Fruit fly (Drosophila melanogaster) whole organism, embryonic: ENCODE measurements around the gene GILT3.

ENCODE experiments used
- ATbp ChIP-seq: fragments of 200-800 bp; sonication (Bioruptor generic); optimal IDR thresholded peaks from 2 replicates; lab custom pipeline; 2017; ENCODE audit warnings: missing biosample characterization, mild to moderate bottlenecking, missing genetic modification characterization, missing genetic modification reagents
- Ada2b ChIP-seq: fragments of 200-800 bp; sonication (Bioruptor generic); IDR thresholded peaks from 2 replicates; pipeline ENCODE4 v1.3.6; 2022; ENCODE audit warnings: missing biosample characterization, missing genetic modification characterization
- Atf-2 ChIP-seq: fragments of 200-800 bp; sonication (Bioruptor generic); optimal IDR thresholded peaks from 2 replicates; lab custom pipeline; 2016; ENCODE audit warnings: missing biosample characterization, missing genetic modification characterization
- Atf3 ChIP-seq: fragments of 200-800 bp; sonication (Bioruptor generic); optimal IDR thresholded peaks from 3 replicates; lab custom pipeline; 2016; ENCODE audit warnings: missing biosample characterization, missing genetic modification characterization
- CG10654 ChIP-seq: fragments of 200-800 bp; sonication (Bioruptor generic); optimal IDR thresholded peaks from 2 replicates; lab custom pipeline; 2016; ENCODE audit warnings: missing biosample characterization, missing genetic modification characterization
- CG10979 ChIP-seq: fragments of 200-800 bp; sonication (Bioruptor generic); optimal IDR thresholded peaks from 2 replicates; lab custom pipeline; 2018; ENCODE audit warnings: missing biosample characterization, mild to moderate bottlenecking, missing genetic modification characterization, moderate library complexity
- CG11093 ChIP-seq: fragments of 200-800 bp; sonication (Bioruptor generic); IDR thresholded peaks from 3 replicates; pipeline ENCODE4 v1.3.6; 2022; ENCODE audit warnings: missing biosample characterization, missing genetic modification characterization
- CG11696 ChIP-seq: fragments of 200-800 bp; sonication (Bioruptor generic); IDR thresholded peaks from 2 replicates; pipeline ENCODE4 v1.3.6; 2022; ENCODE audit warnings: missing biosample characterization, missing genetic modification characterization
- CG12104 ChIP-seq: fragments of 200-800 bp; sonication (Bioruptor generic); optimal IDR thresholded peaks from 3 replicates; lab custom pipeline; 2016; ENCODE audit warnings: missing biosample characterization, missing genetic modification characterization
- CG12219 ChIP-seq: fragments of 200-800 bp; sonication (Bioruptor generic); optimal IDR thresholded peaks from 3 replicates; lab custom pipeline; 2018; ENCODE audit warnings: missing biosample characterization, mild to moderate bottlenecking, missing genetic modification characterization
- CG12769 ChIP-seq: fragments of 200-800 bp; sonication (Bioruptor generic); optimal IDR thresholded peaks from 2 replicates; lab custom pipeline; 2019; ENCODE audit warnings: missing biosample characterization, mild to moderate bottlenecking, missing genetic modification characterization, moderate library complexity
- CG1603 ChIP-seq: fragments of 200-800 bp; sonication (Bioruptor generic); optimal IDR thresholded peaks from 2 replicates; lab custom pipeline; 2019; ENCODE audit warnings: missing biosample characterization, mild to moderate bottlenecking, missing genetic modification characterization, moderate library complexity
- CG17359 ChIP-seq: fragments of 200-800 bp; sonication (Bioruptor generic); optimal IDR thresholded peaks from 3 replicates; lab custom pipeline; 2018; ENCODE audit warnings: missing biosample characterization, mild to moderate bottlenecking, missing genetic modification characterization, moderate library complexity
- CG17361 ChIP-seq: fragments of 200-800 bp; sonication (Bioruptor generic); IDR thresholded peaks from 3 replicates; pipeline ENCODE4 v1.3.6; 2022; ENCODE audit warnings: missing biosample characterization, missing genetic modification characterization
- CG18262 ChIP-seq: fragments of 200-800 bp; optimal IDR thresholded peaks from 3 replicates; lab custom pipeline; 2019; ENCODE audit warnings: missing biosample characterization, mild to moderate bottlenecking, missing genetic modification characterization, moderate library complexity
- CG18599 ChIP-seq: fragments of 200-800 bp; sonication (Bioruptor generic); optimal IDR thresholded peaks from 3 replicates; lab custom pipeline; 2017; ENCODE audit warnings: missing biosample characterization, missing genetic modification characterization, mild to moderate bottlenecking, moderate library complexity, missing genetic modification reagents
- CG31224 ChIP-seq: fragments of 200-800 bp; sonication (Bioruptor generic); IDR thresholded peaks from 2 replicates; pipeline ENCODE4 v1.3.6; 2022; ENCODE audit warnings: missing biosample characterization, missing genetic modification characterization
- CG3407 ChIP-seq: fragments of 200-800 bp; sonication (Bioruptor generic); optimal IDR thresholded peaks from 2 replicates; lab custom pipeline; 2018; ENCODE audit warnings: missing biosample characterization, mild to moderate bottlenecking, missing genetic modification characterization
- CG34422 ChIP-seq: fragments of 200-800 bp; sonication (Bioruptor generic); IDR thresholded peaks from 3 replicates; pipeline ENCODE4 v1.3.6; 2022; ENCODE audit warnings: missing biosample characterization, missing genetic modification characterization
- CG3838 ChIP-seq: fragments of 200-800 bp; sonication (Bioruptor generic); optimal IDR thresholded peaks from 3 replicates; lab custom pipeline; 2016; ENCODE audit warnings: missing biosample characterization, missing genetic modification characterization
- CG3995 ChIP-seq: fragments of 200-800 bp; sonication (Bioruptor generic); optimal IDR thresholded peaks from 3 replicates; lab custom pipeline; 2016; ENCODE audit warnings: missing biosample characterization, missing genetic modification characterization
- CG4730 ChIP-seq: fragments of 200-800 bp; sonication (Bioruptor generic); IDR thresholded peaks from 2 replicates; pipeline ENCODE4 v1.3.6; 2022; ENCODE audit warnings: missing biosample characterization, missing genetic modification characterization
- Doc2 ChIP-seq: fragments of 200-800 bp; sonication (Bioruptor generic); IDR thresholded peaks from 2 replicates; pipeline ENCODE4 v1.3.6; 2022; ENCODE audit warnings: missing biosample characterization, missing genetic modification characterization
- HmgZ ChIP-seq: fragments of 200-800 bp; sonication (Bioruptor generic); optimal IDR thresholded peaks from 2 replicates; lab custom pipeline; 2018; ENCODE audit warnings: missing biosample characterization, mild to moderate bottlenecking, missing genetic modification characterization
- Hmx ChIP-seq: fragments of 200-800 bp; sonication (Bioruptor generic); optimal IDR thresholded peaks from 2 replicates; lab custom pipeline; 2016; ENCODE audit warnings: missing biosample characterization, missing genetic modification characterization
- Hsf ChIP-seq: fragments of 200-800 bp; sonication (Bioruptor generic); optimal IDR thresholded peaks from 3 replicates; lab custom pipeline; 2016; ENCODE audit warnings: missing biosample characterization, missing genetic modification characterization
- Kr ChIP-seq: fragments of 200-800 bp; sonication (Bioruptor generic); optimal IDR thresholded peaks from 2 replicates; lab custom pipeline; 2017; ENCODE audit warnings: missing biosample characterization, mild to moderate bottlenecking, missing genetic modification characterization
- MTF-1 ChIP-seq: fragments of 200-800 bp; sonication (Bioruptor generic); optimal IDR thresholded peaks from 2 replicates; lab custom pipeline; 2018; ENCODE audit warnings: missing biosample characterization, mild to moderate bottlenecking, missing genetic modification characterization, borderline replicate concordance
- Optix ChIP-seq: fragments of 200-800 bp; sonication (Bioruptor generic); IDR thresholded peaks from 3 replicates; pipeline ENCODE4 v1.3.6; 2022; ENCODE audit warnings: missing biosample characterization, missing genetic modification characterization
- Vsx1 ChIP-seq: fragments of 200-800 bp; sonication (Bioruptor generic); optimal IDR thresholded peaks from 2 replicates; lab custom pipeline; 2017; ENCODE audit warnings: missing biosample characterization, mild to moderate bottlenecking, missing genetic modification characterization, missing genetic modification reagents
- ara ChIP-seq: fragments of 200-800 bp; sonication (Bioruptor generic); IDR thresholded peaks from 2 replicates; pipeline ENCODE4 v1.3.6; 2022; ENCODE audit warnings: missing biosample characterization, missing genetic modification characterization
- ase ChIP-seq: fragments of 200-800 bp; sonication (Bioruptor generic); IDR thresholded peaks from 3 replicates; pipeline ENCODE4 v1.3.6; 2022; ENCODE audit warnings: missing biosample characterization, missing genetic modification characterization
- ash1 ChIP-seq: fragments of 200-800 bp; sonication (Bioruptor generic); optimal IDR thresholded peaks from 2 replicates; lab custom pipeline; 2018; ENCODE audit warnings: missing biosample characterization, mild to moderate bottlenecking, missing genetic modification characterization
- btn ChIP-seq: fragments of 200-800 bp; sonication (Bioruptor generic); optimal IDR thresholded peaks from 2 replicates; lab custom pipeline; 2016; ENCODE audit warnings: missing biosample characterization, missing genetic modification characterization
- cad ChIP-seq: fragments of >200 bp; optimal IDR thresholded peaks from 2 replicates; lab custom pipeline; 2017; ENCODE audit warnings: missing biosample characterization, missing genetic modification characterization
- crp ChIP-seq, 2 experiments: fragments of 200-800 bp; sonication (Bioruptor generic); optimal IDR thresholded peaks; 2 replicates in 1 of 2; 3 replicates in 1 of 2; lab custom pipeline; 2017; ENCODE audit warnings: missing biosample characterization in 2 of 2, missing genetic modification characterization in 2 of 2, mild to moderate bottlenecking in 1 of 2, moderate library complexity in 1 of 2
- dimm ChIP-seq: fragments of 200-800 bp; sonication (Bioruptor generic); IDR thresholded peaks from 2 replicates; pipeline ENCODE4 v1.3.6; 2022; ENCODE audit warnings: missing biosample characterization, missing genetic modification characterization
- dysf ChIP-seq: fragments of 200-800 bp; sonication (Bioruptor generic); IDR thresholded peaks from 3 replicates; pipeline ENCODE4 v1.3.6; 2022; ENCODE audit warnings: missing biosample characterization, missing genetic modification characterization
- ewg ChIP-seq: fragments of 200-800 bp; sonication (Bioruptor generic); optimal IDR thresholded peaks from 3 replicates; lab custom pipeline; 2017; ENCODE audit warnings: mild to moderate bottlenecking, missing biosample characterization, missing genetic modification reagents, missing genetic modification characterization
- exex ChIP-seq: fragments of 200-800 bp; sonication (Bioruptor generic); optimal IDR thresholded peaks from 4 replicates; lab custom pipeline; 2018; ENCODE audit warnings: missing biosample characterization, mild to moderate bottlenecking, missing genetic modification characterization, moderate library complexity
- ind ChIP-seq: fragments of 200-800 bp; sonication (Bioruptor generic); optimal IDR thresholded peaks from 3 replicates; lab custom pipeline; 2016; ENCODE audit warnings: missing biosample characterization, missing genetic modification characterization
- jumu ChIP-seq: fragments of 200-800 bp; sonication (Bioruptor generic); optimal IDR thresholded peaks from 3 replicates; lab custom pipeline; 2016; ENCODE audit warnings: missing biosample characterization, missing genetic modification characterization
- kni ChIP-seq: fragments of 200-800 bp; sonication (Bioruptor generic); optimal IDR thresholded peaks from 3 replicates; lab custom pipeline; 2017; ENCODE audit warnings: mild to moderate bottlenecking, missing biosample characterization, missing genetic modification reagents, missing genetic modification characterization
- lbe ChIP-seq: fragments of 200-800 bp; sonication (Bioruptor generic); optimal IDR thresholded peaks from 2 replicates; lab custom pipeline; 2016; ENCODE audit warnings: missing biosample characterization, mild to moderate bottlenecking, missing genetic modification characterization
- pan ChIP-seq, 4 experiments: fragments of >200 bp in 3 of 4; fragments of 200-800 bp in 1 of 4; sonication (Bioruptor generic) in 1 of 4; optimal IDR thresholded peaks in 3 of 4; IDR thresholded peaks in 1 of 4; 2 replicates each; pipeline versions ENCODE4 v1.3.6 to Lab custom; 2017 to 2022; ENCODE audit warnings: missing biosample characterization in 2 of 4, missing genetic modification characterization in 2 of 4, mixed read lengths in 1 of 4
- psq ChIP-seq: fragments of 200-800 bp; sonication (Bioruptor generic); optimal IDR thresholded peaks from 2 replicates; lab custom pipeline; 2017; ENCODE audit warnings: missing biosample characterization, missing genetic modification characterization
- repo ChIP-seq: fragments of 200-800 bp; sonication (Bioruptor generic); optimal IDR thresholded peaks from 2 replicates; lab custom pipeline; 2016; ENCODE audit warnings: missing biosample characterization, missing genetic modification characterization
- sim ChIP-seq: fragments of 200-800 bp; sonication (Bioruptor generic); IDR thresholded peaks from 2 replicates; pipeline ENCODE4 v1.3.6; 2022; ENCODE audit warnings: missing biosample characterization, missing genetic modification characterization
- sna ChIP-seq: fragments of 200-800 bp; sonication (Bioruptor generic); IDR thresholded peaks from 2 replicates; pipeline ENCODE4 v1.3.6; 2022; ENCODE audit warnings: missing biosample characterization, missing genetic modification characterization; ENCODE audit not compliant: partially characterized antibody
- sob ChIP-seq: fragments of 200-800 bp; sonication (Bioruptor generic); IDR thresholded peaks from 2 replicates; pipeline ENCODE4 v1.3.6; 2022; ENCODE audit warnings: missing biosample characterization, missing genetic modification characterization
- stwl ChIP-seq: fragments of 200-800 bp; sonication (Bioruptor generic); optimal IDR thresholded peaks from 3 replicates; lab custom pipeline; 2018; ENCODE audit warnings: missing biosample characterization, mild to moderate bottlenecking, missing genetic modification characterization, moderate library complexity
- unc-4 ChIP-seq: fragments of 200-800 bp; sonication (Bioruptor generic); IDR thresholded peaks from 2 replicates; pipeline ENCODE4 v1.3.6; 2022; ENCODE audit warnings: missing biosample characterization, missing genetic modification characterization; ENCODE audit not compliant: partially characterized antibody

Gene GILT3

dm6 chr3R:23659598-23659997, 17.6 kb upstream of the GILT3 start (continued):
- TF ChIP-seq CG17361 (GFP tag; lab: Robert Waterston, UW) (0 out of 3 replicates have a peak, but pooled peaks have one; percentile 20), Vsx1 (GFP tag; lab: Kevin White, UChicago) (no peak), ATbp (peak; percentile 24), ara (GFP tag; lab: Robert Waterston, UW) (no peak), CG3995 (no peak), jumu (no peak), cad (GFP tag; lab: Kevin White, UChicago) (no peak), CG10654 (GFP tag; lab: Kevin White, UChicago) (no peak), CG12104 (no peak), CG3407 (GFP tag; lab: Kevin White, UChicago) (no peak), CG12219 (GFP tag; lab: Kevin White, UChicago) (no peak), CG11093 (GFP tag; lab: Robert Waterston, UW) (no peak), ash1 (no peak), sim (GFP tag; lab: Robert Waterston, UW) (no peak), dimm (GFP tag; lab: Robert Waterston, UW) (no peak), Hsf (GFP tag; lab: Kevin White, UChicago) (no peak), sna (GFP tag; lab: Robert Waterston, UW) (no peak), unc-4 (GFP tag; lab: Robert Waterston, UW) (no peak), ase (GFP tag; lab: Robert Waterston, UW) (no peak), CG31224 (GFP tag; lab: Robert Waterston, UW) (no peak), kni (no peak), btn (GFP tag; lab: Kevin White, UChicago) (no peak), Optix (GFP tag; lab: Robert Waterston, UW) (no peak), CG1603 (tag; lab: Kevin White, UChicago) (no peak), pan (optimal IDR thresholded peaks at IDR 0.05; lab: Kevin White, UChicago) (no peak), pan (GFP tag; optimal IDR thresholded peaks at IDR 0.05 in 1 of 2, IDR thresholded peaks at IDR 0.05 in 1 of 2) (no peak), crp (GFP tag; optimal IDR thresholded peaks at IDR 0.05; lab: Kevin White, UChicago) (no peak), HmgZ (tag; lab: Kevin White, UChicago) (no peak), lbe (no peak), CG34422 (GFP tag; lab: Robert Waterston, UW) (no peak), Ada2b (GFP tag; lab: Robert Waterston, UW) (no peak), Doc2 (GFP tag; lab: Robert Waterston, UW) (no peak), ewg (GFP tag; lab: Kevin White, UChicago) (no peak), CG18599 (GFP tag; lab: Kevin White, UChicago) (no peak), exex (tag; lab: Kevin White, UChicago) (no peak), psq (GFP tag; lab: Kevin White, UChicago) (no peak), repo (GFP tag; lab: Kevin White, UChicago) (no peak), MTF-1 (GFP tag; lab: Kevin White, UChicago) (no peak), CG17359 (tag; lab: Kevin White, UChicago) (peak; percentile 22), Kr (GFP tag; lab: Kevin White, UChicago) (no peak), Atf3 (GFP tag; lab: Kevin White, UChicago) (no peak), sob (GFP tag; lab: Robert Waterston, UW) (no peak), Atf-2 (no peak), CG12769 (tag; lab: Kevin White, UChicago) (no peak), Hmx (no peak), CG4730 (GFP tag; lab: Robert Waterston, UW) (no peak), dysf (GFP tag; lab: Robert Waterston, UW) (no peak), ind (GFP tag; lab: Kevin White, UChicago) (no peak), CG10979 (tag; lab: Kevin White, UChicago) (peak; percentile 41), CG3838 (GFP tag; lab: Kevin White, UChicago) (no peak), CG11696 (no peak), CG18262 (peak; percentile 32), stwl (tag; lab: Kevin White, UChicago) (no peak)
